Worm (Caenorhabditis elegans) whole organism, L3 larva: ENCODE measurements around the gene cin-4.

Experiments used
- R02D3.7 ChIP-seq: fragments of 150-350 bp; optimal IDR thresholded peaks from 2 replicates; lab custom pipeline; 2014; ENCODE audit warnings: missing biosample characterization, missing genetic modification characterization
- ZK546.5 ChIP-seq: sonication (generic microtip); optimal IDR thresholded peaks from 2 replicates; lab custom pipeline; 2017; ENCODE audit warnings: missing biosample characterization, missing genetic modification characterization
- aly-2 ChIP-seq: fragments of 150-350 bp; optimal IDR thresholded peaks from 2 replicates; lab custom pipeline; 2014; ENCODE audit warnings: missing biosample characterization, missing genetic modification characterization
- ama-1 ChIP-seq: fragments of 150-350 bp; optimal IDR thresholded peaks from 2 replicates; lab custom pipeline; 2018
- ceh-16 ChIP-seq: sonication (generic microtip); optimal IDR thresholded peaks from 2 replicates; lab custom pipeline; 2017; ENCODE audit warnings: missing biosample characterization, missing genetic modification characterization
- ceh-28 ChIP-seq: fragments of 150-350 bp; optimal IDR thresholded peaks from 2 replicates; lab custom pipeline; 2014; ENCODE audit warnings: missing biosample characterization, missing genetic modification reagents, missing genetic modification characterization
- ceh-82 ChIP-seq: fragments of 150-350 bp; optimal IDR thresholded peaks from 2 replicates; lab custom pipeline; 2014; ENCODE audit warnings: missing biosample characterization, missing genetic modification characterization
- egl-27 ChIP-seq: sonication (generic microtip); optimal IDR thresholded peaks from 4 replicates; lab custom pipeline; 2017; ENCODE audit warnings: missing biosample characterization, missing genetic modification reagents, missing genetic modification characterization
- egl-5 ChIP-seq: fragments of 150-350 bp; optimal IDR thresholded peaks from 2 replicates; lab custom pipeline; 2017; ENCODE audit warnings: missing biosample characterization, missing genetic modification reagents, missing genetic modification characterization, inconsistent platforms
- elt-1 ChIP-seq: fragments of 150-350 bp; optimal IDR thresholded peaks from 2 replicates; lab custom pipeline; 2014; ENCODE audit warnings: missing biosample characterization, missing genetic modification characterization
- elt-2 ChIP-seq: sonication (generic microtip); optimal IDR thresholded peaks from 2 replicates; lab custom pipeline; 2016; ENCODE audit warnings: missing genetic modification reagents, mild to moderate bottlenecking, missing genetic modification characterization, missing compliant biosample characterization
- elt-3 ChIP-seq, 3 experiments: fragments of 150-350 bp in 1 of 3; sonication (generic microtip) in 2 of 3; optimal IDR thresholded peaks; 2 replicates in 2 of 3; 4 replicates in 1 of 3; lab custom pipeline; 2014 to 2017; ENCODE audit warnings: missing biosample characterization in 3 of 3, missing genetic modification characterization in 3 of 3
- fkh-2 ChIP-seq: fragments of 150-350 bp; optimal IDR thresholded peaks from 2 replicates; lab custom pipeline; 2014; ENCODE audit warnings: missing biosample characterization, missing genetic modification reagents, missing genetic modification characterization
- hmg-11 ChIP-seq: sonication (generic microtip); optimal IDR thresholded peaks from 2 replicates; lab custom pipeline; 2016; ENCODE audit warnings: missing genetic modification characterization, missing compliant biosample characterization
- jun-1 ChIP-seq: fragments of 150-350 bp; optimal IDR thresholded peaks from 2 replicates; lab custom pipeline; 2014; ENCODE audit warnings: missing biosample characterization, missing genetic modification reagents, missing genetic modification characterization
- lin-15B ChIP-seq: fragments of 150-350 bp; optimal IDR thresholded peaks from 2 replicates; lab custom pipeline; 2014; ENCODE audit warnings: missing biosample characterization, missing genetic modification characterization
- lin-39 ChIP-seq: fragments of 150-350 bp; optimal IDR thresholded peaks from 2 replicates; lab custom pipeline; 2018; ENCODE audit warnings: missing biosample characterization, missing genetic modification reagents, missing genetic modification characterization
- nfya-1 ChIP-seq: sonication (generic microtip); optimal IDR thresholded peaks from 2 replicates; lab custom pipeline; 2017; ENCODE audit warnings: missing genetic modification characterization, mild to moderate bottlenecking, missing compliant biosample characterization, antibody characterized with exemption, moderate library complexity; ENCODE audit not compliant: insufficient read depth
- nhr-11 ChIP-seq: fragments of 150-350 bp; optimal IDR thresholded peaks from 2 replicates; lab custom pipeline; 2014; ENCODE audit warnings: missing biosample characterization, missing genetic modification characterization
- nhr-23 ChIP-seq: fragments of 150-350 bp; optimal IDR thresholded peaks from 2 replicates; lab custom pipeline; 2014; ENCODE audit warnings: missing biosample characterization, missing genetic modification reagents, missing genetic modification characterization
- nhr-237 ChIP-seq: fragments of 150-350 bp; optimal IDR thresholded peaks from 2 replicates; lab custom pipeline; 2014; ENCODE audit warnings: missing biosample characterization, missing genetic modification characterization
- nhr-25 ChIP-seq: sonication (generic microtip); optimal IDR thresholded peaks from 2 replicates; lab custom pipeline; 2017; ENCODE audit warnings: missing biosample characterization, missing genetic modification characterization
- nhr-76 ChIP-seq: fragments of 150-350 bp; sonication (generic microtip); optimal IDR thresholded peaks from 5 replicates; lab custom pipeline; 2014; ENCODE audit warnings: missing biosample characterization, missing genetic modification characterization
- nhr-77 ChIP-seq: fragments of 150-350 bp; optimal IDR thresholded peaks from 2 replicates; lab custom pipeline; 2014; ENCODE audit warnings: missing biosample characterization, missing genetic modification characterization
- pha-4 ChIP-seq: fragments of 150-350 bp; optimal IDR thresholded peaks from 2 replicates; lab custom pipeline; 2014; ENCODE audit warnings: missing biosample characterization, missing genetic modification reagents, missing genetic modification characterization
- pqm-1 ChIP-seq: fragments of 150-350 bp; optimal IDR thresholded peaks from 2 replicates; lab custom pipeline; 2017; ENCODE audit warnings: missing biosample characterization, missing genetic modification characterization, inconsistent platforms
- sea-2 ChIP-seq: fragments of 150-350 bp; sonication (generic microtip); optimal IDR thresholded peaks from 4 replicates; lab custom pipeline; 2014; ENCODE audit warnings: missing biosample characterization, missing genetic modification reagents, missing genetic modification characterization
- skn-1 ChIP-seq: fragments of 150-350 bp; optimal IDR thresholded peaks from 2 replicates; lab custom pipeline; 2014; ENCODE audit warnings: missing biosample characterization, missing genetic modification characterization
- snpc-4 ChIP-seq: fragments of 150-350 bp; optimal IDR thresholded peaks from 2 replicates; lab custom pipeline; 2014; ENCODE audit warnings: missing biosample characterization, missing genetic modification characterization
- tbx-2 ChIP-seq: sonication (generic microtip); optimal IDR thresholded peaks from 2 replicates; lab custom pipeline; 2016; ENCODE audit warnings: mild to moderate bottlenecking, missing genetic modification characterization, missing compliant biosample characterization
- unc-39 ChIP-seq: sonication (generic microtip); optimal IDR thresholded peaks from 4 replicates; lab custom pipeline; 2017; ENCODE audit warnings: missing biosample characterization, missing genetic modification characterization
- zag-1 ChIP-seq: fragments of 150-350 bp; optimal IDR thresholded peaks from 2 replicates; lab custom pipeline; 2014; ENCODE audit warnings: missing biosample characterization, missing genetic modification characterization
- ztf-11 ChIP-seq: fragments of 150-350 bp; optimal IDR thresholded peaks from 2 replicates; lab custom pipeline; 2014; ENCODE audit warnings: missing biosample characterization, missing genetic modification characterization
- ztf-4 ChIP-seq: fragments of 150-350 bp; optimal IDR thresholded peaks from 2 replicates; lab custom pipeline; 2014; ENCODE audit warnings: missing biosample characterization, missing genetic modification characterization

Gene cin-4

ce11 chrII:7024897-7025852, 12.9 kb upstream of the cin-4 start, which contains the start of gene znf-598:
znf-598 (plus strand) TSS chrII:7025802.
- peak; percentile 64 for TF ChIP-seq lin-15B
- TF ChIP-seq nhr-237 (tag; lab: Kevin White, UChicago), result no peak
- peak; percentile 72 for TF ChIP-seq elt-2 (tag; lab: Kevin White, UChicago)
- peak; percentile 40 for TF ChIP-seq pqm-1 (tag; lab: Kevin White, UChicago)
- no peak for TF ChIP-seq unc-39 (tag; lab: Kevin White, UChicago)
- no peak for TF ChIP-seq zag-1 (tag; lab: Kevin White, UChicago)
- no peak for TF ChIP-seq hmg-11 (tag; lab: Kevin White, UChicago)
- TF ChIP-seq nhr-23, result peak; percentile 16
- no peak for TF ChIP-seq nfya-1
- TF ChIP-seq pha-4 (tag; lab: Kevin White, UChicago), result peak; percentile 84
- TF ChIP-seq snpc-4 (tag; lab: Kevin White, UChicago), result peak; percentile 64

DNA sequence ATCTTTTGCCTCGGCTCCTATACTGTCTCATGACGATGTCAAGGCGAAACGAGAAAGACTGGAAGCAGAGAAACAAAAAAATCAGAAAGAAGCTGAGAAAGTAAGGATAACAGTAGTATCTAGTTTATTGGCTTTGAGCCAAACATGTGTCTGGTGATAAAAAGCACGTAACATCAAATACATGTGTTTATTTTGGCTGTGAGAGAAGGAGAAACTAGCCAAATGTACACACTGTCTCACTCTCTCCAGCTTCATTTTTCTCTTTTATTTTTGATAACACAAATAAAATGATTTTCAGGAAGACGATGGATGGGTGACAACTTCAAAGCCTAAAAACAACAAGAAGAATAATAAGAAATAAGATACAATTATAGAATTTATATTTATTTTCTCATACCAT, 8.6 kb upstream of the cin-4 start:
- no peak for TF ChIP-seq tbx-2
- peak; percentile 68 for TF ChIP-seq pha-4 (tag; lab: Kevin White, UChicago)

- TF ChIP-seq ZK546.5 (tag; lab: Kevin White, UChicago), result no peak
- TF ChIP-seq skn-1, result no peak
- TF ChIP-seq R02D3.7 (tag; lab: Kevin White, UChicago), result no peak
- no peak for TF ChIP-seq ceh-28 (tag; lab: Kevin White, UChicago)
- TF ChIP-seq pqm-1 (tag; lab: Kevin White, UChicago), result peak; percentile 63
- TF ChIP-seq pha-4 (tag; lab: Kevin White, UChicago), result peak; percentile 47
- TF ChIP-seq lin-15B, result no peak
- TF ChIP-seq ama-1 (lab: Kevin White, UChicago), result no peak
- TF ChIP-seq zag-1 (tag; lab: Kevin White, UChicago), result no peak
- peak; percentile 78 for TF ChIP-seq elt-2 (tag; lab: Kevin White, UChicago)
- no peak for TF ChIP-seq nhr-25
- no peak for TF ChIP-seq nfya-1
- no peak for TF ChIP-seq lin-39 (tag; lab: Kevin White, UChicago)
- TF ChIP-seq ztf-11 (tag; lab: Kevin White, UChicago), result no peak
- TF ChIP-seq nhr-11 (tag; lab: Kevin White, UChicago), result no peak
- no peak for TF ChIP-seq nhr-237 (tag; lab: Kevin White, UChicago)
- no peak for TF ChIP-seq nhr-77 (tag; lab: Kevin White, UChicago)
- TF ChIP-seq hmg-11 (tag; lab: Kevin White, UChicago), result no peak
- TF ChIP-seq ceh-16 (tag; lab: Kevin White, UChicago), result no peak
- no peak for TF ChIP-seq elt-3 (tag; optimal IDR thresholded peaks at IDR 0.05; lab: Kevin White, UChicago)
- TF ChIP-seq nhr-76 (tag; lab: Kevin White, UChicago), result no peak
Observed at ce11 chrII:7031137-7031697, 6.9 kb upstream of the cin-4 start.

ce11 chrII:7049470-7049869, 11.4 kb downstream of the cin-4 start:
- TF ChIP-seq snpc-4 (tag; lab: Kevin White, UChicago) (no peak), nhr-11 (tag; lab: Kevin White, UChicago) (no peak), elt-3 (tag; optimal IDR thresholded peaks at IDR 0.05; lab: Kevin White, UChicago) (no peak), aly-2 (tag; lab: Kevin White, UChicago) (no peak), egl-5 (tag; lab: Kevin White, UChicago) (no peak), nhr-76 (tag; lab: Kevin White, UChicago) (no peak), sea-2 (GFP tag; lab: Kevin White, UChicago) (no peak), ceh-82 (tag; lab: Kevin White, UChicago) (no peak), elt-2 (tag; lab: Kevin White, UChicago) (no peak), egl-27 (no peak), ztf-4 (tag; lab: Kevin White, UChicago) (no peak), pha-4 (tag; lab: Kevin White, UChicago) (no peak), nhr-23 (no peak), jun-1 (tag; lab: Kevin White, UChicago) (no peak), ztf-11 (tag; lab: Kevin White, UChicago) (no peak), fkh-2 (tag; lab: Kevin White, UChicago) (no peak), ama-1 (lab: Kevin White, UChicago) (no peak), elt-1 (no peak)
- TF ChIP-seq, all 47 proteins: peak for 0
